Worm (Caenorhabditis elegans) whole organism, mixed stage, embryonic: ENCODE results near the gene spig-3.

Experiments
- M03D4.4 ChIP-seq: sonication (generic microtip); optimal IDR thresholded peaks from 2 replicates; lab custom pipeline; 2017; ENCODE audit warnings: mild to moderate bottlenecking, missing genetic modification characterization, missing compliant biosample characterization
- bed-3 ChIP-seq: fragments of 200-800 bp; sonication (Bioruptor generic); optimal IDR thresholded peaks from 3 replicates; lab custom pipeline; 2018; ENCODE audit warnings: mild to moderate bottlenecking, missing genetic modification characterization, moderate library complexity, missing compliant biosample characterization
- blmp-1 ChIP-seq: fragments of 150-350 bp; optimal IDR thresholded peaks from 2 replicates; lab custom pipeline; 2014; ENCODE audit warnings: missing biosample characterization, missing genetic modification characterization
- ceh-39 ChIP-seq: fragments of 150-350 bp; optimal IDR thresholded peaks from 2 replicates; lab custom pipeline; 2014; ENCODE audit warnings: missing biosample characterization, missing genetic modification characterization
- ceh-83 ChIP-seq: fragments of 200-800 bp; sonication (Bioruptor generic); optimal IDR thresholded peaks from 2 replicates; lab custom pipeline; 2018; ENCODE audit warnings: mild to moderate bottlenecking, missing genetic modification characterization, missing compliant biosample characterization
- ces-1 ChIP-seq: fragments of 150-350 bp; optimal IDR thresholded peaks from 2 replicates; lab custom pipeline; 2014; ENCODE audit warnings: missing biosample characterization, missing genetic modification reagents, missing genetic modification characterization
- cnd-1 ChIP-seq: fragments of 200-800 bp; sonication (Bioruptor generic); optimal IDR thresholded peaks from 2 replicates; lab custom pipeline; 2018; ENCODE audit warnings: mild to moderate bottlenecking, missing genetic modification characterization, missing compliant biosample characterization
- drap-1 ChIP-seq: fragments of 200-800 bp; sonication (Bioruptor generic); optimal IDR thresholded peaks from 3 replicates; lab custom pipeline; 2018; ENCODE audit warnings: mild to moderate bottlenecking, missing genetic modification characterization, missing compliant biosample characterization
- elt-1 ChIP-seq: sonication (generic microtip); optimal IDR thresholded peaks from 2 replicates; lab custom pipeline; 2017; ENCODE audit warnings: missing genetic modification characterization, mild to moderate bottlenecking, missing compliant biosample characterization, antibody characterized with exemption, moderate library complexity, borderline replicate concordance; ENCODE audit not compliant: insufficient read depth
- elt-3 ChIP-seq: fragments of 150-350 bp; optimal IDR thresholded peaks from 2 replicates; lab custom pipeline; 2014; ENCODE audit warnings: missing biosample characterization, missing genetic modification characterization
- flh-1 ChIP-seq: fragments of 200-800 bp; sonication (Bioruptor generic); optimal IDR thresholded peaks from 2 replicates; lab custom pipeline; 2018; ENCODE audit warnings: mild to moderate bottlenecking, missing genetic modification characterization, moderate library complexity, missing compliant biosample characterization
- hlh-1 ChIP-seq: fragments of 150-350 bp; optimal IDR thresholded peaks from 2 replicates; lab custom pipeline; 2014; ENCODE audit warnings: missing biosample characterization, missing genetic modification reagents, missing genetic modification characterization
- lin-13 ChIP-seq: fragments of 150-350 bp; optimal IDR thresholded peaks from 2 replicates; lab custom pipeline; 2014; ENCODE audit warnings: missing biosample characterization, missing genetic modification characterization
- lin-32 ChIP-seq: fragments of 200-800 bp; sonication (Bioruptor generic); optimal IDR thresholded peaks from 2 replicates; lab custom pipeline; 2018; ENCODE audit warnings: mild to moderate bottlenecking, missing genetic modification characterization, missing compliant biosample characterization
- mab-5 ChIP-seq: fragments of 150-350 bp; optimal IDR thresholded peaks from 2 replicates; lab custom pipeline; 2014; ENCODE audit warnings: missing biosample characterization, missing genetic modification characterization
- mep-1 ChIP-seq: fragments of 150-350 bp; optimal IDR thresholded peaks from 2 replicates; lab custom pipeline; 2017; ENCODE audit warnings: missing biosample characterization, missing genetic modification reagents, missing genetic modification characterization, inconsistent platforms
- mls-2 ChIP-seq: sonication (generic microtip); optimal IDR thresholded peaks from 2 replicates; lab custom pipeline; 2016; ENCODE audit warnings: mild to moderate bottlenecking, missing genetic modification characterization, moderate library complexity, missing compliant biosample characterization
- nhr-12 ChIP-seq: fragments of 150-350 bp; optimal IDR thresholded peaks from 2 replicates; lab custom pipeline; 2014; ENCODE audit warnings: missing biosample characterization, missing genetic modification characterization
- nhr-2 ChIP-seq: fragments of 150-350 bp; optimal IDR thresholded peaks from 2 replicates; lab custom pipeline; 2014; ENCODE audit warnings: missing biosample characterization, missing genetic modification characterization
- nhr-237 ChIP-seq: fragments of 150-350 bp; optimal IDR thresholded peaks from 2 replicates; lab custom pipeline; 2014; ENCODE audit warnings: missing biosample characterization, missing genetic modification characterization
- nhr-28 ChIP-seq: fragments of 150-350 bp; optimal IDR thresholded peaks from 2 replicates; lab custom pipeline; 2014; ENCODE audit warnings: missing biosample characterization, missing genetic modification characterization
- pha-4 ChIP-seq: fragments of 150-350 bp; optimal IDR thresholded peaks from 2 replicates; lab custom pipeline; 2018; ENCODE audit warnings: missing biosample characterization, missing genetic modification reagents, missing genetic modification characterization
- snpc-4 ChIP-seq: fragments of 150-350 bp; optimal IDR thresholded peaks from 2 replicates; lab custom pipeline; 2014; ENCODE audit warnings: missing biosample characterization, missing genetic modification characterization
- sptf-1 ChIP-seq: sonication (generic microtip); optimal IDR thresholded peaks from 2 replicates; lab custom pipeline; 2017; ENCODE audit warnings: mild to moderate bottlenecking, missing genetic modification characterization, moderate library complexity, missing compliant biosample characterization
- tbx-8 ChIP-seq: fragments of 200-800 bp; sonication (Bioruptor generic); optimal IDR thresholded peaks from 2 replicates; lab custom pipeline; 2018; ENCODE audit warnings: mild to moderate bottlenecking, missing genetic modification characterization, moderate library complexity, missing compliant biosample characterization
- unc-120 ChIP-seq: sonication (generic microtip); optimal IDR thresholded peaks from 2 replicates; lab custom pipeline; 2017; ENCODE audit warnings: missing genetic modification characterization, missing compliant biosample characterization; ENCODE audit not compliant: poor library complexity, severe bottlenecking
- unc-39 ChIP-seq: fragments of 150-350 bp; optimal IDR thresholded peaks from 2 replicates; lab custom pipeline; 2014; ENCODE audit warnings: missing biosample characterization, missing genetic modification characterization
- unc-62 ChIP-seq: fragments of 150-350 bp; optimal IDR thresholded peaks from 2 replicates; lab custom pipeline; 2014; ENCODE audit warnings: missing biosample characterization, missing genetic modification reagents, missing genetic modification characterization
- zip-8 ChIP-seq: fragments of 150-350 bp; optimal IDR thresholded peaks from 2 replicates; lab custom pipeline; 2014; ENCODE audit warnings: missing biosample characterization, missing genetic modification characterization

Gene spig-3

DNA sequence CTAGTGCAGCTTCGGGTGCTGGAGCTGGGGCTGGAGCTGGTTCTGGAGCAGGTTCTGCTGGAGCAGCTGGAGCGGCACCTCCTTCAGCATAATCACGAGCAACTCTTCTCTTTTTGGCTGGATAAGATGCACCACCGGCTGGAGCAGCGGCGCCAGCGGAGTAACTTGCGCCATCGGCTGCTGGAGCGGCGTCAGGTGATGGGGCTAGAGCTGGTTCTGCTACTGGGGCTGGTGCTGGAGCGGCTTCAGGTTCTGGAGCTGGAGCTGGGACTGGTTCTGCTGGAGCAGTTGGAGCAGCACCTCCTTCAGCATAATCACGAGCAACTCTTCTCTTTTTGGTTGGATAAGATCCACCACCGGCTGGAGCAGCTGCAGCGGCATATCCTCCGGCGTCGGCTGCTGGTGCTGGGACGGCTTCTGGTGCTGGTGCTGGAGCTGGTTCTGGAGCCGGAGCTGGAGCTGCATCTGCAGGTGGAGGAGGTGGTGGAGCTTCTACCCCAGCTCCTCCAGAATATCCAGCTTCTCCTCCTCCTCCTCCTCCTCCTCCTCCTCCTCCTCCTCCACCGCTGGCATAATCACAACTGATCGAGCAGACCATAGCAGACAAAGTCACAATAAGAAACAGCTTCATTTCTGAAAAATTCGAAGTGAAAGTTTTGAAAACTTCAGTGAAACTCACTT is 19.8 kb upstream of the spig-3 start, which contains the start of gene F47B8.13:
Gene F47B8.13 (minus strand): TSS at position 631 of the 681 bp plus-strand sequence.
- TF ChIP-seq flh-1 (GFP tag; lab: Kevin White, UChicago) (no peak), unc-120 (no peak), blmp-1 (tag; lab: Kevin White, UChicago) (no peak), sptf-1 (no peak), lin-13 (tag; lab: Kevin White, UChicago) (no peak), bed-3 (GFP tag; lab: Kevin White, UChicago) (no peak), nhr-237 (tag; lab: Kevin White, UChicago) (no peak), snpc-4 (tag; lab: Kevin White, UChicago) (no peak), mep-1 (tag; lab: Kevin White, UChicago) (no peak), zip-8 (tag; lab: Kevin White, UChicago) (no peak), ces-1 (no peak), cnd-1 (no peak)

DNA sequence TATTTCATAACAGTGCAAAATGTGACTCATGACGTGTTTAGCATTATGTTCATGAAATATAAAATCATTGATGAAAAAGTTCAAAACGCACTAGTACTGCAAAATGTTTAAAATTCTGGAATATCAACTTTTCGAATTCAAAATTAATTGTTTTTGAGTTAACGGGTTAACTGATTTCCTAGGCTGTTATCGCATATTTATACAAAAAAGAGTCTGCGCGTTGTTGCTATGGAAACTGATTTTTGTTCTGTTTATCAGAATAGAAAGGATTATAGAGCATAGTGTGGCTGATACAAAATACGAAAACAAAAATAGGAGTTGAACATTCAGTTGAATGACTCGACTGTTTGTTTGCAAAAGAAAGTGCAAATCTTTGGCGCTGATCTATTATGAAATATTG is 18.2 kb upstream of the spig-3 start:
- no peak for TF ChIP-seq drap-1 (GFP tag; lab: Kevin White, UChicago)
- no peak for TF ChIP-seq pha-4 (tag; lab: Kevin White, UChicago)
- no peak for TF ChIP-seq nhr-28 (tag; lab: Kevin White, UChicago)
- TF ChIP-seq elt-1, result no peak
- no peak for TF ChIP-seq nhr-2 (tag; lab: Kevin White, UChicago)
- no peak for TF ChIP-seq hlh-1 (tag; lab: Kevin White, UChicago)
- TF ChIP-seq lin-13 (tag; lab: Kevin White, UChicago), result no peak
- TF ChIP-seq zip-8 (tag; lab: Kevin White, UChicago), result no peak
- TF ChIP-seq elt-3 (tag; lab: Kevin White, UChicago), result no peak
- TF ChIP-seq unc-39 (tag; lab: Kevin White, UChicago), result no peak
- no peak for TF ChIP-seq nhr-12 (tag; lab: Kevin White, UChicago)
- no peak for TF ChIP-seq ceh-39 (tag; lab: Kevin White, UChicago)
- TF ChIP-seq blmp-1 (tag; lab: Kevin White, UChicago), result no peak
- TF ChIP-seq sptf-1, result no peak
- TF ChIP-seq tbx-8 (GFP tag; lab: Kevin White, UChicago), result no peak
- no peak for TF ChIP-seq lin-32 (GFP tag; lab: Kevin White, UChicago)
- no peak for TF ChIP-seq mab-5 (tag; lab: Kevin White, UChicago)

DNA sequence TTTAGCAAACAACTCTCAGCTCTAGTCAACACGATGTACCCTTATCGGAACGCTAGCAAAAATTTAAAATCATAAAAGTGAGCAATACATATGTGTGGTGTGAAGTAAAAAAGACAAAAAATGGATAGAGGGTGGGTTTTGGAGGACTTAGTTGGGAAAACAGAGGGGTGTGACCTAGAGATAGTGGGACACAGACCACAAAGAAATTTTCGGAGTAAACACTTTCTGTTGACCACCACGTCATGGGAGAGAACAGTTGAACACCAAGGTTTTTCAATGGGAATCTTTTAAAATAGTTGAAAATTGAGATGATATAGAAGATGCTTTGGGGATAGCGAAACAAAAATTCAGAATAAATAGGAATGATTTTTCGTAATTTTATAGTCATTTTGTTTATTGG is 17.7 kb upstream of the spig-3 start:
- TF ChIP-seq unc-120 (no peak), flh-1 (GFP tag; lab: Kevin White, UChicago) (no peak), unc-39 (tag; lab: Kevin White, UChicago) (no peak), bed-3 (GFP tag; lab: Kevin White, UChicago) (no peak), mab-5 (tag; lab: Kevin White, UChicago) (no peak), lin-32 (GFP tag; lab: Kevin White, UChicago) (no peak), elt-3 (tag; lab: Kevin White, UChicago) (no peak), unc-62 (GFP tag; lab: Kevin White, UChicago) (no peak)
- TF ChIP-seq, all 35 proteins: peak for 0

DNA sequence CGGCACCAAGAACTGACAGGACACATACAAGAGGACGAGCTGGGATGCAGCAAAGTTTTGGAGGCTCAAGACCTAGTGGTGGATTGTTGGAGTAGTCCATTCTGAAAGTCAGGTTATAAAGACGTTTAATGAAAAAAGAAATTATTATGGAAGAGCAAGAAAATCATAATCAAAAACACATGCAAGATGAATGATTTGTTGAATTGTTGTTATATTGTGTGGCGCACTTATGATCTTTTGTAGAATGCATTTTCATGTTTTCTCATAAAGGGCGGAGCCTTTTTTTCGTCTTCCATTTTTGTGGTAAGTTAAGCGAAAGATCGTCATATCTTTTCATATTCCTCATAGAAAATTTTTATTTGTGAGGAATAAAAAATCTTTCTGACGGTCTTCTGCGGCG is 17.1 kb upstream of the spig-3 start, which contains the start of gene F47B8.2:
Gene F47B8.2 (minus strand): TSS at position 101 of the 400 bp plus-strand sequence.
- no peak for TF ChIP-seq sptf-1
- TF ChIP-seq unc-62 (GFP tag; lab: Kevin White, UChicago), result no peak
- no peak for TF ChIP-seq bed-3 (GFP tag; lab: Kevin White, UChicago)
- TF ChIP-seq nhr-12 (tag; lab: Kevin White, UChicago), result no peak
- no peak for TF ChIP-seq ces-1
- no peak for TF ChIP-seq M03D4.4
- no peak for TF ChIP-seq elt-1
- no peak for TF ChIP-seq pha-4 (tag; lab: Kevin White, UChicago)
- no peak for TF ChIP-seq ceh-83 (GFP tag; lab: Kevin White, UChicago)
- no peak for TF ChIP-seq blmp-1 (tag; lab: Kevin White, UChicago)
- no peak for TF ChIP-seq nhr-2 (tag; lab: Kevin White, UChicago)
- TF ChIP-seq nhr-28 (tag; lab: Kevin White, UChicago), result no peak
- TF ChIP-seq mls-2 (tag; lab: Kevin White, UChicago), result no peak
- no peak for TF ChIP-seq lin-13 (tag; lab: Kevin White, UChicago)
- no peak for TF ChIP-seq cnd-1
- TF ChIP-seq zip-8 (tag; lab: Kevin White, UChicago), result no peak

- no peak for TF ChIP-seq blmp-1 (tag; lab: Kevin White, UChicago)
- no peak for TF ChIP-seq flh-1 (GFP tag; lab: Kevin White, UChicago)
- no peak for TF ChIP-seq mls-2 (tag; lab: Kevin White, UChicago)
- TF ChIP-seq mab-5 (tag; lab: Kevin White, UChicago), result no peak
- no peak for TF ChIP-seq unc-120
- TF ChIP-seq ceh-83 (GFP tag; lab: Kevin White, UChicago), result no peak
- TF ChIP-seq elt-3 (tag; lab: Kevin White, UChicago), result no peak
Observed at ce11 chrV:14314236-14314635, 14.8 kb upstream of the spig-3 start, which contains the start of gene F47B8.1. TSS of gene F47B8.1 (minus strand) at chrV:14314336.
